Worm (Caenorhabditis elegans) whole organism, mixed stage, embryonic: ENCODE results near the gene str-47.

Experiments
- ceh-39 ChIP-seq: fragments of 150-350 bp; optimal IDR thresholded peaks from 2 replicates; lab custom pipeline; 2014; ENCODE audit warnings: missing biosample characterization, missing genetic modification characterization
- nhr-12 ChIP-seq: fragments of 150-350 bp; optimal IDR thresholded peaks from 2 replicates; lab custom pipeline; 2014; ENCODE audit warnings: missing biosample characterization, missing genetic modification characterization
- nhr-28 ChIP-seq: fragments of 150-350 bp; optimal IDR thresholded peaks from 2 replicates; lab custom pipeline; 2014; ENCODE audit warnings: missing biosample characterization, missing genetic modification characterization
- sptf-1 ChIP-seq: sonication (generic microtip); optimal IDR thresholded peaks from 2 replicates; lab custom pipeline; 2017; ENCODE audit warnings: mild to moderate bottlenecking, missing genetic modification characterization, moderate library complexity, missing compliant biosample characterization

ce11 chrV:7647147-7647546 lies 1.6 kb downstream of the str-47 start:
- TF ChIP-seq nhr-12 (tag; lab: Kevin White, UChicago) (no peak), sptf-1 (no peak), ceh-39 (tag; lab: Kevin White, UChicago) (no peak), nhr-28 (no peak)
